Worm (Caenorhabditis elegans) whole organism, L4 larva: ENCODE data around the gene srx-47.

Experiments used
- D1046.2 ChIP-seq: fragments of 200-800 bp; sonication (Bioruptor generic); IDR thresholded peaks from 2 replicates; pipeline ENCODE4 v1.3.6; 2022; ENCODE audit warnings: missing genetic modification characterization, missing compliant biosample characterization
- F26F4.8 ChIP-seq: fragments of 200-800 bp; sonication (Bioruptor generic); conservative IDR thresholded peaks from 2 replicates; pipeline ENCODE4 v1.3.6; 2022; ENCODE audit warnings: missing genetic modification characterization, missing compliant biosample characterization
- T26A8.4 ChIP-seq: fragments of 200-800 bp; sonication (Bioruptor generic); IDR thresholded peaks from 2 replicates; pipeline ENCODE4 v1.3.6; 2022; ENCODE audit warnings: missing genetic modification characterization, missing compliant biosample characterization
- Y105C5A.15 ChIP-seq: fragments of 200-800 bp; sonication (Bioruptor generic); IDR thresholded peaks from 2 replicates; pipeline ENCODE4 v1.3.6; 2022; ENCODE audit warnings: missing genetic modification characterization, missing compliant biosample characterization
- Y48G9A.11 ChIP-seq: fragments of 200-800 bp; sonication (Bioruptor generic); IDR thresholded peaks from 2 replicates; pipeline ENCODE4 v1.3.6; 2022; ENCODE audit warnings: missing genetic modification reagents, missing genetic modification characterization, missing compliant biosample characterization
- Y75B8A.6 ChIP-seq: fragments of 200-800 bp; sonication (Bioruptor generic); IDR thresholded peaks from 2 replicates; pipeline ENCODE4 v1.3.6; 2022; ENCODE audit warnings: missing genetic modification reagents, missing genetic modification characterization, missing compliant biosample characterization
- arid-1 ChIP-seq: fragments of 200-800 bp; sonication (Bioruptor generic); conservative IDR thresholded peaks from 2 replicates; pipeline ENCODE4 v1.3.6; 2022; ENCODE audit warnings: missing genetic modification reagents, missing genetic modification characterization, missing compliant biosample characterization
- ceh-82 ChIP-seq: sonication (generic microtip); optimal IDR thresholded peaks from 2 replicates; lab custom pipeline; 2017; ENCODE audit warnings: missing biosample characterization, missing genetic modification characterization
- ces-1 ChIP-seq: fragments of 150-350 bp; sonication (generic microtip); optimal IDR thresholded peaks from 4 replicates; lab custom pipeline; 2014; ENCODE audit warnings: missing biosample characterization, missing genetic modification reagents, missing genetic modification characterization
- ctbp-1 ChIP-seq: fragments of 200-800 bp; sonication (Bioruptor generic); IDR thresholded peaks from 2 replicates; pipeline ENCODE4 v1.3.6; 2022; ENCODE audit warnings: missing genetic modification reagents, missing genetic modification characterization, missing compliant biosample characterization
- daf-8 ChIP-seq: fragments of 200-800 bp; sonication (Bioruptor generic); IDR thresholded peaks from 2 replicates; pipeline ENCODE4 v1.3.6; 2022; ENCODE audit warnings: missing genetic modification characterization, missing compliant biosample characterization
- dmd-6 ChIP-seq: fragments of 200-800 bp; sonication (Bioruptor generic); IDR thresholded peaks from 2 replicates; pipeline ENCODE4 v1.3.6; 2022; ENCODE audit warnings: missing genetic modification reagents, missing genetic modification characterization, missing compliant biosample characterization
- dpl-1 ChIP-seq: fragments of 150-350 bp; optimal IDR thresholded peaks from 2 replicates; lab custom pipeline; 2014; ENCODE audit warnings: missing biosample characterization, missing genetic modification reagents, missing genetic modification characterization
- dve-1 ChIP-seq: sonication (generic microtip); optimal IDR thresholded peaks from 2 replicates; lab custom pipeline; 2017; ENCODE audit warnings: antibody characterized with exemption, mild to moderate bottlenecking, missing genetic modification characterization, missing compliant biosample characterization; ENCODE audit not compliant: insufficient read depth
- egl-27 ChIP-seq: sonication (generic microtip); optimal IDR thresholded peaks from 3 replicates; lab custom pipeline; 2017; ENCODE audit warnings: missing biosample characterization, missing genetic modification reagents, missing genetic modification characterization
- fkh-10 ChIP-seq: fragments of 150-350 bp; optimal IDR thresholded peaks from 2 replicates; lab custom pipeline; 2014; ENCODE audit warnings: missing biosample characterization, missing genetic modification reagents, missing genetic modification characterization
- fos-1 ChIP-seq: fragments of 150-350 bp; optimal IDR thresholded peaks from 2 replicates; lab custom pipeline; 2014; ENCODE audit warnings: missing biosample characterization, missing genetic modification characterization
- gei-8 ChIP-seq: fragments of 200-800 bp; sonication (Bioruptor generic); optimal IDR thresholded peaks from 2 replicates; lab custom pipeline; 2018; ENCODE audit warnings: mild to moderate bottlenecking, missing genetic modification characterization, missing compliant biosample characterization
- hif-1 ChIP-seq, 2 experiments: sonication (generic microtip); optimal IDR thresholded peaks; 2 replicates each; lab custom pipeline; 2016 to 2017; ENCODE audit warnings: missing compliant biosample characterization in 2 of 2, missing genetic modification characterization in 2 of 2, missing genetic modification reagents in 2 of 2, missing genotype in 2 of 2, mild to moderate bottlenecking in 1 of 2
- hlh-11 ChIP-seq: fragments of 200-800 bp; sonication (Bioruptor generic); optimal IDR thresholded peaks from 2 replicates; lab custom pipeline; 2018; ENCODE audit warnings: mild to moderate bottlenecking, missing genetic modification characterization, missing compliant biosample characterization
- lim-7 ChIP-seq: fragments of 200-800 bp; sonication (Bioruptor generic); IDR thresholded peaks from 2 replicates; pipeline ENCODE4 v1.3.6; 2022; ENCODE audit warnings: missing genetic modification characterization, missing compliant biosample characterization
- lin-13 ChIP-seq: fragments of 150-350 bp; optimal IDR thresholded peaks from 2 replicates; lab custom pipeline; 2014; ENCODE audit warnings: missing biosample characterization, missing genetic modification reagents, missing genetic modification characterization
- lir-3 ChIP-seq: sonication (generic microtip); optimal IDR thresholded peaks from 2 replicates; lab custom pipeline; 2016; ENCODE audit warnings: mild to moderate bottlenecking, missing genetic modification characterization, missing compliant biosample characterization
- madf-5 ChIP-seq, 2 experiments: fragments of 200-800 bp; sonication (Bioruptor generic); IDR thresholded peaks; 2 replicates each; pipeline ENCODE4 v1.3.6; 2022; ENCODE audit warnings: missing compliant biosample characterization in 2 of 2, missing genetic modification characterization in 2 of 2
- madf-9 ChIP-seq: fragments of 200-800 bp; sonication (Bioruptor generic); conservative IDR thresholded peaks from 2 replicates; pipeline ENCODE4 v1.3.6; 2022; ENCODE audit warnings: missing genetic modification reagents, missing genetic modification characterization, missing compliant biosample characterization
- mdt-29 ChIP-seq: fragments of 200-800 bp; sonication (Bioruptor generic); IDR thresholded peaks from 2 replicates; pipeline ENCODE4 v1.3.6; 2022; ENCODE audit warnings: missing genetic modification reagents, missing genetic modification characterization, missing compliant biosample characterization
- mep-1 ChIP-seq: fragments of 150-350 bp; sonication (generic microtip); optimal IDR thresholded peaks from 3 replicates; lab custom pipeline; 2014; ENCODE audit warnings: missing biosample characterization, missing genetic modification characterization
- nhr-102 ChIP-seq: sonication (generic microtip); optimal IDR thresholded peaks from 2 replicates; lab custom pipeline; 2016; ENCODE audit warnings: mild to moderate bottlenecking, missing genetic modification characterization, moderate library complexity, missing compliant biosample characterization
- nhr-111 ChIP-seq: fragments of 200-800 bp; sonication (Bioruptor generic); optimal IDR thresholded peaks from 2 replicates; lab custom pipeline; 2018; ENCODE audit warnings: mild to moderate bottlenecking, missing genetic modification characterization, missing compliant biosample characterization
- nhr-237 ChIP-seq: sonication (generic microtip); optimal IDR thresholded peaks from 2 replicates; lab custom pipeline; 2017; ENCODE audit warnings: missing biosample characterization, missing genetic modification characterization
- nhr-48 ChIP-seq: sonication (generic microtip); optimal IDR thresholded peaks from 2 replicates; lab custom pipeline; 2016; ENCODE audit warnings: mild to moderate bottlenecking, missing genetic modification characterization, missing compliant biosample characterization
- pha-4 ChIP-seq, 2 experiments: fragments of 150-350 bp in 1 of 2; fragments of 200-800 bp in 1 of 2; sonication (Bioruptor generic) in 1 of 2; IDR thresholded peaks in 1 of 2; optimal IDR thresholded peaks in 1 of 2; 2 replicates each; pipeline versions ENCODE4 v1.3.6 to Lab custom; 2014 to 2022; ENCODE audit warnings: missing genetic modification characterization in 2 of 2, missing genetic modification reagents in 2 of 2, missing biosample characterization in 1 of 2, missing compliant biosample characterization in 1 of 2
- php-3 ChIP-seq: fragments of 200-800 bp; sonication (Bioruptor generic); IDR thresholded peaks from 2 replicates; pipeline ENCODE4 v1.3.6; 2022; ENCODE audit warnings: missing genetic modification reagents, missing genetic modification characterization, missing compliant biosample characterization
- pqm-1 ChIP-seq: sonication (generic microtip); optimal IDR thresholded peaks from 2 replicates; lab custom pipeline; 2017; ENCODE audit warnings: missing biosample characterization, missing genetic modification characterization
- rbr-2 ChIP-seq: sonication (generic microtip); optimal IDR thresholded peaks from 2 replicates; lab custom pipeline; 2016; ENCODE audit warnings: missing genotype, missing genetic modification characterization, missing compliant biosample characterization
- skn-1 ChIP-seq: fragments of 150-350 bp; optimal IDR thresholded peaks from 2 replicates; lab custom pipeline; 2014; ENCODE audit warnings: missing biosample characterization, missing genetic modification characterization
- snpc-4 ChIP-seq: fragments of 150-350 bp; optimal IDR thresholded peaks from 2 replicates; lab custom pipeline; 2014; ENCODE audit warnings: missing biosample characterization, missing genetic modification characterization
- spr-3 ChIP-seq: fragments of 200-800 bp; sonication (Bioruptor generic); optimal IDR thresholded peaks from 2 replicates; lab custom pipeline; 2018; ENCODE audit warnings: mild to moderate bottlenecking, missing genetic modification characterization, missing compliant biosample characterization
- tag-97 ChIP-seq: fragments of 200-800 bp; sonication (Bioruptor generic); IDR thresholded peaks from 2 replicates; pipeline ENCODE4 v1.3.6; 2022; ENCODE audit warnings: missing genetic modification characterization, missing compliant biosample characterization
- tra-1 ChIP-seq: fragments of 200-800 bp; sonication (Bioruptor generic); IDR thresholded peaks from 2 replicates; pipeline ENCODE4 v1.3.6; 2022; ENCODE audit warnings: missing genetic modification reagents, missing genetic modification characterization, missing compliant biosample characterization
- unc-62 ChIP-seq, 3 experiments: fragments of 150-350 bp in 1 of 3; sonication (generic microtip); optimal IDR thresholded peaks in 2 of 3; peaks in 1 of 3; 1 replicate in 1 of 3; 2 replicates in 2 of 3; lab custom pipeline; 2014 to 2017; ENCODE audit warnings: missing biosample characterization in 3 of 3, missing genetic modification characterization in 3 of 3, missing genetic modification reagents in 3 of 3, missing genotype in 1 of 3
- vab-7 ChIP-seq: fragments of 200-800 bp; sonication (Bioruptor generic); IDR thresholded peaks from 2 replicates; pipeline ENCODE4 v1.3.6; 2022; ENCODE audit warnings: missing genetic modification reagents, missing genetic modification characterization, missing compliant biosample characterization
- zfp-2 ChIP-seq: sonication (generic microtip); optimal IDR thresholded peaks from 2 replicates; lab custom pipeline; 2016; ENCODE audit warnings: mild to moderate bottlenecking, missing genetic modification characterization, missing compliant biosample characterization
- ztf-11 ChIP-seq: fragments of 150-350 bp; optimal IDR thresholded peaks from 2 replicates; lab custom pipeline; 2014; ENCODE audit warnings: missing biosample characterization, missing genetic modification characterization
- ztf-7 ChIP-seq: fragments of 150-350 bp; optimal IDR thresholded peaks from 2 replicates; lab custom pipeline; 2014; ENCODE audit warnings: missing biosample characterization, missing genetic modification characterization

Gene srx-47

ce11 chrV:9314408-9314807 lies 35.4 kb upstream of the srx-47 start:
- no peak for TF ChIP-seq madf-9 (GFP tag; lab: Robert Waterston, UW)
- TF ChIP-seq unc-62 (GFP tag; optimal IDR thresholded peaks at IDR 0.05 in 1 of 2; lab: Kevin White, UChicago): peak in 1 of 2 experiments; percentile 96
- TF ChIP-seq unc-62 (tag; optimal IDR thresholded peaks at IDR 0.05; lab: Kevin White, UChicago): no peak

- TF ChIP-seq hlh-11 (tag; lab: Kevin White, UChicago): no peak
- TF ChIP-seq fkh-10 (GFP tag; lab: Kevin White, UChicago): peak; percentile 65
- TF ChIP-seq mep-1 (tag; lab: Kevin White, UChicago): no peak
- TF ChIP-seq ctbp-1 (GFP tag; lab: Robert Waterston, UW): 0 out of 2 replicates have a peak, but pooled peaks have one; percentile 41
Measured at ce11 chrV:9316970-9317369, 32.8 kb upstream of the srx-47 start.

ce11 chrV:9318046-9318445 lies 31.7 kb upstream of the srx-47 start, which contains the start of gene kvs-3:
Gene kvs-3 (plus strand): TSS chrV:9318311.
- TF ChIP-seq zfp-2 (tag; lab: Kevin White, UChicago): peak; percentile 30
- peak; percentile 73 for TF ChIP-seq rbr-2 (tag; lab: Kevin White, UChicago)
- no peak for TF ChIP-seq dve-1 (tag; lab: Kevin White, UChicago)
- TF ChIP-seq unc-62 (GFP tag; optimal IDR thresholded peaks at IDR 0.05 in 1 of 2; lab: Kevin White, UChicago): peak in 1 of 2 experiments; percentile 84
- TF ChIP-seq unc-62 (tag; optimal IDR thresholded peaks at IDR 0.05; lab: Kevin White, UChicago): no peak
- TF ChIP-seq mdt-29: no peak; the same call in 1 of the 2 replicates
- TF ChIP-seq mep-1 (tag; lab: Kevin White, UChicago): no peak
- TF ChIP-seq arid-1 (GFP tag; lab: Robert Waterston, UW): peak; percentile 93; the same call in 1 of the 2 replicates
- TF ChIP-seq tra-1 (GFP tag; lab: Robert Waterston, UW): peak; percentile 97
- peak; percentile 29 for TF ChIP-seq ztf-7
- peak; percentile 98 for TF ChIP-seq Y105C5A.15
- peak; percentile 89 for TF ChIP-seq spr-3 (GFP tag; lab: Kevin White, UChicago)
- TF ChIP-seq madf-9 (GFP tag; lab: Robert Waterston, UW): peak; percentile 80
- TF ChIP-seq pha-4 (GFP tag; IDR thresholded peaks at IDR 0.05; lab: Robert Waterston, UW): peak; percentile 95
- TF ChIP-seq pha-4 (tag; optimal IDR thresholded peaks at IDR 0.05; lab: Kevin White, UChicago): no peak
- TF ChIP-seq lir-3 (tag; lab: Kevin White, UChicago): peak; percentile 69
- no peak for TF ChIP-seq ztf-11 (tag; lab: Kevin White, UChicago)
- TF ChIP-seq Y75B8A.6: peak; percentile 74; the same call in 1 of the 2 replicates
- TF ChIP-seq T26A8.4 (GFP tag; lab: Robert Waterston, UW): no peak; the same call in 1 of the 2 replicates
- no peak for TF ChIP-seq skn-1 (tag; lab: Kevin White, UChicago)
- no peak for TF ChIP-seq ces-1 (GFP tag; lab: Kevin White, UChicago)
- TF ChIP-seq pqm-1 (tag; lab: Kevin White, UChicago): no peak
- peak; percentile 11 for TF ChIP-seq lin-13
- TF ChIP-seq vab-7 (GFP tag; lab: Robert Waterston, UW): peak; percentile 95
- 0 out of 2 replicates have a peak, but pooled peaks have one; percentile 52 for TF ChIP-seq tag-97 (GFP tag; lab: Robert Waterston, UW)
- peak in 1 of 2 experiments; percentile 62 for TF ChIP-seq hif-1 (tag; optimal IDR thresholded peaks at IDR 0.05; lab: Kevin White, UChicago)
- TF ChIP-seq nhr-111 (GFP tag; lab: Kevin White, UChicago): peak; percentile 85
- TF ChIP-seq madf-5 (GFP tag; IDR thresholded peaks at IDR 0.05; lab: Robert Waterston, UW): peak in 1 of 2 experiments; percentile 94; a peak in 2 of 4 replicates
- peak; percentile 4 for TF ChIP-seq dpl-1 (GFP tag; lab: Kevin White, UChicago)
- peak; percentile 93 for TF ChIP-seq D1046.2 (GFP tag; lab: Robert Waterston, UW)
- no peak for TF ChIP-seq nhr-237
- peak; percentile 86 for TF ChIP-seq Y48G9A.11
- TF ChIP-seq dmd-6: peak; percentile 75
- TF ChIP-seq lim-7 (GFP tag; lab: Robert Waterston, UW): peak; percentile 98; the same call in 1 of the 2 replicates
- TF ChIP-seq snpc-4 (tag; lab: Kevin White, UChicago): no peak
- 0 out of 2 replicates have a peak, but pooled peaks have one; percentile 76 for TF ChIP-seq daf-8 (GFP tag; lab: Robert Waterston, UW)
- TF ChIP-seq nhr-102: no peak
- peak; percentile 92 for TF ChIP-seq php-3
- TF ChIP-seq F26F4.8: peak; percentile 98
- no peak for TF ChIP-seq ceh-82 (tag; lab: Kevin White, UChicago)
- peak; percentile 55 for TF ChIP-seq nhr-48 (tag; lab: Kevin White, UChicago)
- no peak for TF ChIP-seq egl-27 (tag; lab: Kevin White, UChicago)
- no peak for TF ChIP-seq fos-1 (tag; lab: Kevin White, UChicago)
- TF ChIP-seq gei-8: peak; percentile 89
